Fruit fly (Drosophila melanogaster) whole organism, larva: ENCODE measurements around the gene CG11052.

Experiments
- noc ChIP-seq: fragments of 200-800 bp; sonication (Bioruptor generic); optimal IDR thresholded peaks from 3 replicates; lab custom pipeline; 2019; ENCODE audit warnings: missing biosample characterization, mild to moderate bottlenecking, missing genetic modification characterization, moderate library complexity

The CG11052 gene

dm6 chr3R:8001074-8001669 lies 7.9 kb downstream of the CG11052 start, which contains the start of the genes Kmn2 and CG2698:
Gene Kmn2, minus strand, starts transcription at chr3R:8001309.
Gene CG2698, plus strand, starts transcription at chr3R:8001562.
- TF ChIP-seq noc (tag; lab: Kevin White, UChicago): peak; percentile 96

dm6 chr3R:7999530-8000116 lies 9.5 kb downstream of the CG11052 start, which contains the start of gene PIG-H:
Gene PIG-H, plus strand, starts transcription at chr3R:7999832.
- TF ChIP-seq noc (tag; lab: Kevin White, UChicago): no peak

dm6 chr3R:7998778-7999177 lies 10.3 kb downstream of the CG11052 start:
- no peak for TF ChIP-seq noc (tag; lab: Kevin White, UChicago)

- TF ChIP-seq noc (tag; lab: Kevin White, UChicago): no peak
Measured at dm6 chr3R:7995722-7996121, 13.4 kb downstream of the CG11052 start, which contains the start of gene Elovl7. Gene Elovl7, minus strand, starts transcription at chr3R:7995852.

- no peak for TF ChIP-seq noc (tag; lab: Kevin White, UChicago)
Measured at dm6 chr3R:7994629-7995028, 14.5 kb downstream of the CG11052 start.

- TF ChIP-seq noc (tag; lab: Kevin White, UChicago): no peak
Measured at dm6 chr3R:7993506-7993905, 15.6 kb downstream of the CG11052 start.

dm6 chr3R:7992100-7992499 lies 17.0 kb downstream of the CG11052 start:
- no peak for TF ChIP-seq noc (tag; lab: Kevin White, UChicago)

dm6 chr3R:7991446-7991845 lies 17.7 kb downstream of the CG11052 start:
- TF ChIP-seq noc (tag; lab: Kevin White, UChicago): no peak

- no peak for TF ChIP-seq noc (tag; lab: Kevin White, UChicago)
Measured at dm6 chr3R:7990799-7991423, 18.2 kb downstream of the CG11052 start.

- TF ChIP-seq noc (tag; lab: Kevin White, UChicago): no peak
Measured at dm6 chr3R:7990257-7990656, 18.8 kb downstream of the CG11052 start.

dm6 chr3R:7981396-7981795 lies 27.7 kb downstream of the CG11052 start:
- TF ChIP-seq noc (tag; lab: Kevin White, UChicago): no peak

dm6 chr3R:7980222-7980621 lies 28.9 kb downstream of the CG11052 start, which contains the start of gene Sfp84E:
Gene Sfp84E, minus strand, starts transcription at chr3R:7980322.
- TF ChIP-seq noc (tag; lab: Kevin White, UChicago): no peak

dm6 chr3R:7978379-7979009 lies 30.6 kb downstream of the CG11052 start, which contains the start of the genes CD98hc and Os-C:
Gene CD98hc, minus strand, starts transcription at chr3R:7978428.
Gene Os-C, plus strand, starts transcription at chr3R:7978959.
- TF ChIP-seq noc (tag; lab: Kevin White, UChicago): no peak

- peak; percentile 58 for TF ChIP-seq noc (tag; lab: Kevin White, UChicago)
Measured at dm6 chr3R:7977011-7977925, 31.8 kb downstream of the CG11052 start.

dm6 chr3R:7973049-7973448 lies 36.0 kb downstream of the CG11052 start:
- no peak for TF ChIP-seq noc (tag; lab: Kevin White, UChicago)
